Worm (Caenorhabditis elegans) whole organism, young adult: ENCODE results near the gene B0416.4.

Experiments
- B0261.1 ChIP-seq: sonication (generic microtip); optimal IDR thresholded peaks from 2 replicates; lab custom pipeline; 2016; ENCODE audit warnings: mild to moderate bottlenecking, missing genetic modification characterization, moderate library complexity, missing compliant biosample characterization
- F49E8.2 ChIP-seq: sonication (generic microtip); optimal IDR thresholded peaks from 3 replicates; lab custom pipeline; 2017; ENCODE audit warnings: missing genetic modification characterization, mild to moderate bottlenecking, missing compliant biosample characterization, antibody characterized with exemption, moderate library complexity; ENCODE audit not compliant: insufficient read depth
- mes-4 ChIP-seq: sonication (generic microtip); optimal IDR thresholded peaks from 2 replicates; lab custom pipeline; 2016; ENCODE audit warnings: missing genotype, missing genetic modification characterization, missing compliant biosample characterization
- nhr-90 ChIP-seq: sonication (generic microtip); optimal IDR thresholded peaks from 2 replicates; lab custom pipeline; 2016; ENCODE audit warnings: missing genotype, mild to moderate bottlenecking, missing genetic modification characterization, missing compliant biosample characterization
- pha-4 ChIP-seq: fragments of 150-350 bp; sonication (generic microtip); optimal IDR thresholded peaks from 2 replicates; lab custom pipeline; 2014; ENCODE audit warnings: missing biosample characterization, missing genetic modification reagents, missing genetic modification characterization
- snpc-3.4 ChIP-seq: sonication (generic microtip); optimal IDR thresholded peaks from 2 replicates; lab custom pipeline; 2017; ENCODE audit warnings: missing genetic modification characterization, mild to moderate bottlenecking, missing compliant biosample characterization, antibody characterized with exemption, moderate library complexity, missing genotype, missing genetic modification reagents
- snpc-4 ChIP-seq, 5 experiments: fragments of 150-350 bp in 1 of 5; sonication (generic microtip) in 4 of 5; optimal IDR thresholded peaks; 2 replicates each; lab custom pipeline; 2014 to 2018; ENCODE audit warnings: missing genetic modification characterization in 5 of 5, missing biosample characterization in 3 of 5, antibody characterized with exemption in 2 of 5, mild to moderate bottlenecking in 2 of 5, missing compliant biosample characterization in 2 of 5, missing genotype in 2 of 5, moderate library complexity in 2 of 5, missing genetic modification reagents in 1 of 5
- zim-3 ChIP-seq: sonication (generic microtip); optimal IDR thresholded peaks from 2 replicates; lab custom pipeline; 2017; ENCODE audit warnings: mild to moderate bottlenecking, missing genetic modification characterization, moderate library complexity, missing compliant biosample characterization

DNA sequence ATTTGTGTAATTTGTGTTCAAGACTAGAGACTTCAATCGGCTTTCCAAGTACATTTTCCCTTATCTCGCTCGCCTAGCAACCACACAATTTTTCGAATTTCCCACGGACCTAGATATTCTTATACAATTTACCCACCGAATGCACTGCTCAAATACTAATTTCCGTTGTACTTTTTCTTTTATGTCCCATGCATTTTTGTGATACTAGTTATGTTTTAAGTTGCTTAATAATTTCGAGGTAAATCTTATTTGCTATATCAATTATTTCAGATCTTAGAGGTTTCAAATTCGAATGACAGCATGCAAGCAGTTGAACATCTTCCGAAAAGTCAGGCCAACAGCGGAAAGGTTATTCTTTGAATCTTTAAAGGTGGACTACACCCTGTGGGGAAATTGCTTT, 19.2 kb upstream of the B0416.4 start, which contains the start of gene F18G5.1:
- TF ChIP-seq snpc-4 (GFP tag; optimal IDR thresholded peaks at IDR 0.05; lab: Kevin White, UChicago) (no peak), snpc-4 (tag; optimal IDR thresholded peaks at IDR 0.05; lab: Kevin White, UChicago) (no peak), nhr-90 (tag; lab: Kevin White, UChicago) (no peak), B0261.1 (tag; lab: Kevin White, UChicago) (no peak), snpc-3.4 (tag; lab: Kevin White, UChicago) (no peak), pha-4 (tag; lab: Kevin White, UChicago) (no peak), zim-3 (tag; lab: Kevin White, UChicago) (no peak), mes-4 (tag; lab: Kevin White, UChicago) (no peak), F49E8.2 (tag; lab: Kevin White, UChicago) (no peak)
